Fruit fly (Drosophila melanogaster) whole organism, embryonic: Measurements from ENCODE around the gene CG42268.

Source experiments
- Awh ChIP-seq: fragments of 200-800 bp; sonication (Bioruptor generic); IDR thresholded peaks from 2 replicates; pipeline ENCODE4, ENCODE4 v1.3.6; 2022; ENCODE audit warnings: missing biosample characterization, missing genetic modification characterization
- B-H1 ChIP-seq: fragments of 200-800 bp; sonication (Bioruptor generic); IDR thresholded peaks from 3 replicates; pipeline ENCODE4 v1.3.6; 2022; ENCODE audit warnings: missing biosample characterization, missing genetic modification characterization
- B-H2 ChIP-seq: fragments of 200-800 bp; sonication (Bioruptor generic); optimal IDR thresholded peaks from 2 replicates; lab custom pipeline; 2018; ENCODE audit warnings: missing biosample characterization, mild to moderate bottlenecking, missing genetic modification characterization
- CG10543 ChIP-seq: fragments of 200-800 bp; sonication (Bioruptor generic); optimal IDR thresholded peaks from 3 replicates; lab custom pipeline; 2017; ENCODE audit warnings: missing biosample characterization, mild to moderate bottlenecking, missing genetic modification characterization, moderate library complexity
- CG11723 ChIP-seq: fragments of 200-800 bp; sonication (Bioruptor generic); optimal IDR thresholded peaks from 2 replicates; lab custom pipeline; 2017; ENCODE audit warnings: missing biosample characterization, mild to moderate bottlenecking, missing genetic modification characterization
- CG13123 ChIP-seq: fragments of 200-800 bp; sonication (Bioruptor generic); optimal IDR thresholded peaks from 2 replicates; lab custom pipeline; 2016; ENCODE audit warnings: missing biosample characterization, missing genetic modification characterization
- CG13775 ChIP-seq: fragments of 200-800 bp; sonication (Bioruptor generic); optimal IDR thresholded peaks from 3 replicates; lab custom pipeline; 2017; ENCODE audit warnings: missing biosample characterization, mild to moderate bottlenecking, missing genetic modification characterization
- CG14667 ChIP-seq: fragments of 200-800 bp; sonication (Bioruptor generic); IDR thresholded peaks from 2 replicates; pipeline ENCODE4 v1.3.6; 2022; ENCODE audit warnings: missing biosample characterization, missing genetic modification characterization
- CG15514 ChIP-seq: fragments of 200-800 bp; sonication (Bioruptor generic); optimal IDR thresholded peaks from 3 replicates; lab custom pipeline; 2017; ENCODE audit warnings: missing biosample characterization, missing genetic modification characterization, mild to moderate bottlenecking, moderate library complexity, missing genetic modification reagents
- CG1602 ChIP-seq: fragments of 200-800 bp; sonication (Bioruptor generic); optimal IDR thresholded peaks from 3 replicates; lab custom pipeline; 2016; ENCODE audit warnings: missing biosample characterization, missing genetic modification characterization
- CG1792 ChIP-seq: fragments of 200-800 bp; sonication (Bioruptor generic); optimal IDR thresholded peaks from 2 replicates; lab custom pipeline; 2016; ENCODE audit warnings: missing biosample characterization, missing genetic modification characterization
- CG1832 ChIP-seq: fragments of 200-800 bp; sonication (Bioruptor generic); optimal IDR thresholded peaks from 2 replicates; lab custom pipeline; 2017; ENCODE audit warnings: missing biosample characterization, mild to moderate bottlenecking, missing genetic modification characterization, inconsistent platforms
- CG2120 ChIP-seq: fragments of 200-800 bp; sonication (Bioruptor generic); optimal IDR thresholded peaks from 3 replicates; lab custom pipeline; 2016; ENCODE audit warnings: missing biosample characterization, missing genetic modification characterization
- CG30431 ChIP-seq: fragments of 200-800 bp; sonication (Bioruptor generic); optimal IDR thresholded peaks from 2 replicates; lab custom pipeline; 2017; ENCODE audit warnings: missing biosample characterization, missing genetic modification characterization
- CG32772 ChIP-seq: fragments of 200-800 bp; sonication (Bioruptor generic); IDR thresholded peaks from 2 replicates; pipeline ENCODE4 v1.3.6; 2022; ENCODE audit warnings: missing biosample characterization, missing genetic modification characterization
- CG33213 ChIP-seq: fragments of 200-800 bp; sonication (Bioruptor generic); optimal IDR thresholded peaks from 3 replicates; lab custom pipeline; 2016; ENCODE audit warnings: missing biosample characterization, missing genetic modification characterization
- CG3726 ChIP-seq: fragments of 200-800 bp; sonication (Bioruptor generic); IDR thresholded peaks from 3 replicates; pipeline ENCODE4, ENCODE4 v1.3.6; 2022; ENCODE audit warnings: missing biosample characterization, missing genetic modification characterization
- CG5245 ChIP-seq: fragments of 200-800 bp; sonication (Bioruptor generic); optimal IDR thresholded peaks from 3 replicates; lab custom pipeline; 2016; ENCODE audit warnings: missing biosample characterization, missing genetic modification characterization
- CG7271 ChIP-seq: fragments of 200-800 bp; sonication (Bioruptor generic); optimal IDR thresholded peaks from 2 replicates; lab custom pipeline; 2018; ENCODE audit warnings: missing biosample characterization, mild to moderate bottlenecking, missing genetic modification characterization, moderate library complexity
- CG8089 ChIP-seq: fragments of 200-800 bp; sonication (Bioruptor generic); optimal IDR thresholded peaks from 3 replicates; lab custom pipeline; 2016; ENCODE audit warnings: missing biosample characterization, missing genetic modification characterization
- CG9437 ChIP-seq: fragments of 200-800 bp; sonication (Bioruptor generic); optimal IDR thresholded peaks from 2 replicates; lab custom pipeline; 2018; ENCODE audit warnings: missing biosample characterization, mild to moderate bottlenecking, missing genetic modification characterization
- D19A ChIP-seq: fragments of 200-800 bp; optimal IDR thresholded peaks from 3 replicates; lab custom pipeline; 2019; ENCODE audit warnings: missing biosample characterization, mild to moderate bottlenecking, missing genetic modification characterization, moderate library complexity
- Dfd ChIP-seq, 2 experiments: fragments of >200 bp; optimal IDR thresholded peaks; 2 replicates each; lab custom pipeline; 2017; ENCODE audit warnings: missing biosample characterization in 2 of 2, missing genetic modification characterization in 2 of 2
- Dip3 ChIP-seq: fragments of 200-800 bp; sonication (Bioruptor generic); optimal IDR thresholded peaks from 3 replicates; lab custom pipeline; 2016; ENCODE audit warnings: missing biosample characterization, missing genetic modification characterization
- Dll ChIP-seq: fragments of 200-800 bp; sonication (Bioruptor generic); IDR thresholded peaks from 4 replicates; pipeline ENCODE4 v1.3.6; 2022; ENCODE audit warnings: missing biosample characterization, missing genetic modification characterization; ENCODE audit not compliant: partially characterized antibody
- Ets65A ChIP-seq: fragments of 200-800 bp; sonication (Bioruptor generic); peaks from one replicate; lab custom pipeline; 2016; ENCODE audit warnings: missing biosample characterization, missing genetic modification characterization
- Ets97D ChIP-seq: fragments of 200-800 bp; sonication (Bioruptor generic); optimal IDR thresholded peaks from 3 replicates; lab custom pipeline; 2016; ENCODE audit warnings: missing biosample characterization, missing genetic modification characterization
- Gsc ChIP-seq: fragments of 200-800 bp; sonication (Bioruptor generic); IDR thresholded peaks from 2 replicates; pipeline ENCODE4 v1.3.6; 2022; ENCODE audit warnings: missing biosample characterization, missing genetic modification characterization
- Lhr ChIP-seq: fragments of 200-800 bp; sonication (Bioruptor generic); optimal IDR thresholded peaks from 3 replicates; lab custom pipeline; 2017; ENCODE audit warnings: mild to moderate bottlenecking, missing biosample characterization, missing genetic modification reagents, missing genetic modification characterization
- Lpt ChIP-seq: fragments of >200 bp; optimal IDR thresholded peaks from 2 replicates; lab custom pipeline; 2018; ENCODE audit warnings: missing biosample characterization, missing genetic modification characterization
- Med ChIP-seq: fragments of 200-800 bp; sonication (Bioruptor generic); peaks from one replicate; lab custom pipeline; 2016; ENCODE audit warnings: missing biosample characterization, missing genetic modification characterization, mild to moderate bottlenecking, inconsistent platforms, moderate library complexity
- NC2α ChIP-seq: fragments of 200-800 bp; sonication (Bioruptor generic); optimal IDR thresholded peaks from 2 replicates; lab custom pipeline; 2016; ENCODE audit warnings: missing biosample characterization, missing genetic modification characterization
- amos ChIP-seq: fragments of 200-800 bp; sonication (Bioruptor generic); IDR thresholded peaks from 2 replicates; pipeline ENCODE4 v1.3.6; 2022; ENCODE audit warnings: missing biosample characterization, missing genetic modification characterization; ENCODE audit not compliant: partially characterized antibody
- chn ChIP-seq: fragments of 200-800 bp; sonication (Bioruptor generic); optimal IDR thresholded peaks from 2 replicates; lab custom pipeline; 2016; ENCODE audit warnings: missing biosample characterization, missing genetic modification characterization
- dpn ChIP-seq, 2 experiments: fragments of 200-800 bp; sonication (Bioruptor generic); optimal IDR thresholded peaks; 3 replicates each; lab custom pipeline; 2016; ENCODE audit warnings: missing biosample characterization in 2 of 2, missing genetic modification characterization in 2 of 2
- esg ChIP-seq: fragments of 200-800 bp; sonication (Bioruptor generic); conservative IDR thresholded peaks from 2 replicates; pipeline ENCODE4 v1.3.6; 2022; ENCODE audit warnings: missing biosample characterization, missing genetic modification characterization
- eve ChIP-seq, 2 experiments: fragments of >200 bp; optimal IDR thresholded peaks; 2 replicates each; lab custom pipeline; 2017; ENCODE audit warnings: missing biosample characterization in 2 of 2, missing genetic modification characterization in 2 of 2
- fd3F ChIP-seq: fragments of 200-800 bp; sonication (Bioruptor generic); optimal IDR thresholded peaks from 2 replicates; lab custom pipeline; 2018; ENCODE audit warnings: missing biosample characterization, mild to moderate bottlenecking, missing genetic modification characterization, moderate library complexity
- fu2 ChIP-seq: fragments of 200-800 bp; sonication (Bioruptor generic); optimal IDR thresholded peaks from 2 replicates; lab custom pipeline; 2016; ENCODE audit warnings: missing biosample characterization, missing genetic modification characterization
- gfzf ChIP-seq: fragments of 200-800 bp; sonication (Bioruptor generic); optimal IDR thresholded peaks from 2 replicates; lab custom pipeline; 2016; ENCODE audit warnings: missing biosample characterization, mild to moderate bottlenecking, missing genetic modification characterization, moderate library complexity
- kah ChIP-seq: fragments of 200-800 bp; sonication (Bioruptor generic); optimal IDR thresholded peaks from 2 replicates; lab custom pipeline; 2018; ENCODE audit warnings: missing biosample characterization, mild to moderate bottlenecking, missing genetic modification characterization
- kay ChIP-seq: fragments of 200-800 bp; sonication (Bioruptor generic); optimal IDR thresholded peaks from 2 replicates; lab custom pipeline; 2016; ENCODE audit warnings: missing biosample characterization, missing genetic modification characterization
- knrl ChIP-seq: fragments of 200-800 bp; sonication (Bioruptor generic); IDR thresholded peaks from 3 replicates; pipeline ENCODE4 v1.3.6; 2022; ENCODE audit warnings: missing biosample characterization, missing genetic modification characterization; ENCODE audit not compliant: partially characterized antibody
- lilli ChIP-seq: fragments of 200-800 bp; sonication (Bioruptor generic); optimal IDR thresholded peaks from 3 replicates; lab custom pipeline; 2016; ENCODE audit warnings: missing biosample characterization, missing genetic modification characterization
- luna ChIP-seq: fragments of 200-800 bp; sonication (Bioruptor generic); optimal IDR thresholded peaks from 2 replicates; lab custom pipeline; 2016; ENCODE audit warnings: missing biosample characterization, missing genetic modification characterization
- odd ChIP-seq: fragments of 200-800 bp; sonication (Bioruptor generic); optimal IDR thresholded peaks from 2 replicates; lab custom pipeline; 2017; ENCODE audit warnings: missing biosample characterization, mild to moderate bottlenecking, missing genetic modification characterization
- slp2 ChIP-seq: fragments of 200-800 bp; sonication (Bioruptor generic); optimal IDR thresholded peaks from 2 replicates; lab custom pipeline; 2016; ENCODE audit warnings: missing biosample characterization, missing genetic modification characterization
- ssp ChIP-seq: fragments of 200-800 bp; sonication (Bioruptor generic); IDR thresholded peaks from 2 replicates; pipeline ENCODE4 v1.3.6; 2022; ENCODE audit warnings: missing biosample characterization, missing genetic modification characterization
- tll ChIP-seq, 2 experiments: fragments of 200-800 bp in 1 of 2; fragments of >200 bp in 1 of 2; sonication (Bioruptor generic) in 1 of 2; optimal IDR thresholded peaks; 2 replicates each; lab custom pipeline; 2017 to 2019; ENCODE audit warnings: missing biosample characterization in 2 of 2, missing genetic modification characterization in 2 of 2, mild to moderate bottlenecking in 1 of 2, moderate library complexity in 1 of 2
- twi ChIP-seq: fragments of 200-800 bp; optimal IDR thresholded peaks from 2 replicates; lab custom pipeline; 2019; ENCODE audit warnings: missing biosample characterization, mild to moderate bottlenecking, missing genetic modification characterization, moderate library complexity
- vnd ChIP-seq: fragments of 200-800 bp; sonication (Bioruptor generic); IDR thresholded peaks from 3 replicates; pipeline ENCODE4 v1.3.6; 2022; ENCODE audit warnings: missing biosample characterization, missing genetic modification characterization; ENCODE audit not compliant: partially characterized antibody

The CG42268 gene

dm6 chr3L:9718929-9719328 is 41.3 kb downstream of the CG42268 start, which contains the start of the genes CG18178 and CG14174 (continued):
- TF ChIP-seq B-H1 (GFP tag; lab: Robert Waterston, UW) (no peak; the same call in 2 of the 3 replicates), Ets97D (GFP tag; lab: Kevin White, UChicago) (peak; percentile 11), ssp (GFP tag; lab: Robert Waterston, UW) (peak; percentile 45), CG1792 (GFP tag; lab: Kevin White, UChicago) (no peak), vnd (no peak), fu2 (GFP tag; lab: Kevin White, UChicago) (no peak), CG15514 (GFP tag; lab: Kevin White, UChicago) (peak; percentile 79), luna (GFP tag; lab: Kevin White, UChicago) (no peak), gfzf (GFP tag; lab: Kevin White, UChicago) (peak; percentile 58), lilli (GFP tag; lab: Kevin White, UChicago) (peak; percentile 60), CG5245 (peak; percentile 41), Dfd (GFP tag; optimal IDR thresholded peaks at IDR 0.05; lab: Kevin White, UChicago) (no peak), twi (peak; percentile 76), knrl (GFP tag; lab: Robert Waterston, UW) (0 out of 3 replicates have a peak, but pooled peaks have one; percentile 26), dpn (GFP tag; optimal IDR thresholded peaks at IDR 0.05; lab: Kevin White, UChicago) (peak in 1 of 2 experiments; percentile 76), CG2120 (GFP tag; lab: Kevin White, UChicago) (peak; percentile 67), tll (GFP tag; optimal IDR thresholded peaks at IDR 0.05; lab: Kevin White, UChicago) (no peak), odd (GFP tag; lab: Kevin White, UChicago) (no peak), CG9437 (GFP tag; lab: Kevin White, UChicago) (peak; percentile 48), Dip3 (no peak), CG30431 (GFP tag; lab: Kevin White, UChicago) (peak; percentile 25), CG13123 (peak; percentile 42), Lpt (GFP tag; lab: Kevin White, UChicago) (no peak), slp2 (GFP tag; lab: Kevin White, UChicago) (no peak), CG32772 (no peak), B-H2 (GFP tag; lab: Kevin White, UChicago) (peak; percentile 85), eve (GFP tag; optimal IDR thresholded peaks at IDR 0.05; lab: Kevin White, UChicago) (no peak), Gsc (GFP tag; lab: Robert Waterston, UW) (no peak), Awh (GFP tag; lab: Robert Waterston, UW) (no peak), Dll (GFP tag; lab: Robert Waterston, UW) (peak; percentile 66), CG11723 (GFP tag; lab: Kevin White, UChicago) (peak; percentile 9), CG1832 (GFP tag; lab: Kevin White, UChicago) (no peak), Med (GFP tag; lab: Kevin White, UChicago) (peak; percentile 71), CG3726 (GFP tag; lab: Robert Waterston, UW) (no peak), kah (peak; percentile 49), esg (peak; percentile 68), fd3F (GFP tag; lab: Kevin White, UChicago) (peak; percentile 62), NC2α (GFP tag; lab: Kevin White, UChicago) (no peak), CG7271 (tag; lab: Kevin White, UChicago) (no peak), CG10543 (GFP tag; lab: Kevin White, UChicago) (peak; percentile 69), Lhr (peak; percentile 13), CG13775 (GFP tag; lab: Kevin White, UChicago) (peak; percentile 73), amos (GFP tag; lab: Robert Waterston, UW) (no peak), CG14667 (GFP tag; lab: Robert Waterston, UW) (peak; percentile 55), CG33213 (GFP tag; lab: Kevin White, UChicago) (no peak), CG1602 (GFP tag; lab: Kevin White, UChicago) (peak; percentile 71), Ets65A (GFP tag; lab: Kevin White, UChicago) (peak; percentile 64), CG8089 (GFP tag; lab: Kevin White, UChicago) (no peak), D19A (tag; lab: Kevin White, UChicago) (peak; percentile 61), kay (GFP tag; lab: Kevin White, UChicago) (peak; percentile 39), chn (GFP tag; lab: Kevin White, UChicago) (no peak)
